Worm (Caenorhabditis elegans): ENCODE measurements around the gene madf-4.

madf-4 gene

ce11 chrV:9995791-9996190, 33.5 kb upstream of the madf-4 start, which contains the start of gene K08H10.6:
Gene K08H10.6, minus strand, starts transcription at chrV:9995891.
- TF ChIP-seq crh-2 (tag; optimal IDR thresholded peaks at IDR 0.05) (no peak), lin-39 (tag; optimal IDR thresholded peaks at IDR 0.05) (no peak), gmeb-1 (tag; optimal IDR thresholded peaks at IDR 0.05) (no peak), mdl-1 (tag; optimal IDR thresholded peaks at IDR 0.05) (no peak), skn-1 (tag; optimal IDR thresholded peaks at IDR 0.05) (no peak), ceh-82 (tag; optimal IDR thresholded peaks at IDR 0.05) (no peak), lsy-2 (tag; optimal IDR thresholded peaks at IDR 0.05) (no peak)

- TF ChIP-seq C34F6.9 (tag; optimal IDR thresholded peaks at IDR 0.05) (peak; percentile 35), gmeb-1 (tag; optimal IDR thresholded peaks at IDR 0.05) (peak; percentile 15), unc-55 (GFP tag; optimal IDR thresholded peaks at IDR 0.05) (peak; percentile 55), lin-11 (tag; optimal IDR thresholded peaks at IDR 0.05) (no peak), ztf-4 (tag; optimal IDR thresholded peaks at IDR 0.05) (no peak)
Measured at ce11 chrV:9991610-9992009, 29.3 kb upstream of the madf-4 start, which contains the start of the genes rde-1 and trpp-6. Gene rde-1, minus strand, starts transcription at chrV:9991642. Gene trpp-6, plus strand, starts transcription at chrV:9991895.

ce11 chrV:9987688-9988087, 25.4 kb upstream of the madf-4 start, which contains the start of gene C27H6.8:
Gene C27H6.8, minus strand, starts transcription at chrV:9987788.
- TF ChIP-seq nhr-6 (tag; optimal IDR thresholded peaks at IDR 0.05) (no peak), nhr-21 (tag; optimal IDR thresholded peaks at IDR 0.05) (no peak), F13H6.1 (tag; optimal IDR thresholded peaks at IDR 0.05) (no peak), nhr-23 (tag; optimal IDR thresholded peaks at IDR 0.05) (no peak), ceh-16 (tag; optimal IDR thresholded peaks at IDR 0.05) (no peak), lin-13 (GFP tag; optimal IDR thresholded peaks at IDR 0.05) (no peak), unc-62 (GFP tag; optimal IDR thresholded peaks at IDR 0.05) (no peak), sem-4 (tag; optimal IDR thresholded peaks at IDR 0.05) (no peak), ztf-11 (tag; optimal IDR thresholded peaks at IDR 0.05) (no peak), nhr-237 (tag; optimal IDR thresholded peaks at IDR 0.05) (no peak), fos-1 (tag; optimal IDR thresholded peaks at IDR 0.05) (no peak), lin-11 (tag; optimal IDR thresholded peaks at IDR 0.05) (no peak), crh-2 (tag; optimal IDR thresholded peaks at IDR 0.05) (no peak), skn-1 (tag; optimal IDR thresholded peaks at IDR 0.05) (no peak), nhr-77 (tag; optimal IDR thresholded peaks at IDR 0.05) (no peak), zag-1 (tag; optimal IDR thresholded peaks at IDR 0.05) (no peak), mbf-1 (tag; optimal IDR thresholded peaks at IDR 0.05) (no peak), Y55F3AM.14 (GFP tag; optimal IDR thresholded peaks at IDR 0.05) (no peak), nhr-25 (tag; optimal IDR thresholded peaks at IDR 0.05) (no peak)

- TF ChIP-seq nhr-129 (tag; optimal IDR thresholded peaks at IDR 0.05) (peak; percentile 1), mbf-1 (tag; optimal IDR thresholded peaks at IDR 0.05) (no peak)
Measured at ce11 chrV:9986177-9986576, 23.9 kb upstream of the madf-4 start, which contains the start of gene rmd-2. Gene rmd-2, minus strand, starts transcription at chrV:9986277.

ce11 chrV:9985227-9985864, 23.1 kb upstream of the madf-4 start:
- TF ChIP-seq nhr-21 (tag; optimal IDR thresholded peaks at IDR 0.05), result no peak
- TF ChIP-seq sma-9 (GFP tag; optimal IDR thresholded peaks at IDR 0.05), result peak; percentile 51
- TF ChIP-seq sma-9 (tag; optimal IDR thresholded peaks at IDR 0.05), result no peak
- TF ChIP-seq lsy-2 (tag; optimal IDR thresholded peaks at IDR 0.05), result peak in 1 of 2 experiments; percentile 17
- TF ChIP-seq fos-1 (tag; optimal IDR thresholded peaks at IDR 0.05), result no peak
- peak; percentile 5 for TF ChIP-seq F13H6.1 (tag; optimal IDR thresholded peaks at IDR 0.05)

ce11 chrV:9984821-9985220, 22.5 kb upstream of the madf-4 start:
- TF ChIP-seq unc-55 (GFP tag; optimal IDR thresholded peaks at IDR 0.05) (peak; percentile 52), ama-1 (optimal IDR thresholded peaks at IDR 0.05) (peak; percentile 29), lin-39 (tag; optimal IDR thresholded peaks at IDR 0.05) (no peak), F13H6.1 (tag; optimal IDR thresholded peaks at IDR 0.05) (peak; percentile 3), crh-2 (tag; optimal IDR thresholded peaks at IDR 0.05) (peak; percentile 33), C34F6.9 (tag; optimal IDR thresholded peaks at IDR 0.05) (peak; percentile 23), nhr-11 (tag; optimal IDR thresholded peaks at IDR 0.05) (peak; percentile 53), nhr-25 (tag; optimal IDR thresholded peaks at IDR 0.05) (no peak), fos-1 (tag; optimal IDR thresholded peaks at IDR 0.05) (peak; percentile 58)

All from whole organism, L2 larva.